Fruit fly (Drosophila melanogaster) whole organism, wandering third instar larva: ENCODE data around the gene eEF1alpha2.

Source experiments
- Abd-B ChIP-seq: fragments of >200 bp; optimal IDR thresholded peaks from 2 replicates; lab custom pipeline; 2017; ENCODE audit warnings: missing biosample characterization, missing genetic modification characterization
- CG32264 ChIP-seq: fragments of 200-800 bp; sonication (Bioruptor generic); optimal IDR thresholded peaks from 2 replicates; lab custom pipeline; 2016; ENCODE audit warnings: missing biosample characterization, missing genetic modification characterization
- CrebA ChIP-seq: fragments of 200-800 bp; sonication (Bioruptor generic); optimal IDR thresholded peaks from 2 replicates; lab custom pipeline; 2016; ENCODE audit warnings: missing biosample characterization, mild to moderate bottlenecking, missing genetic modification characterization, borderline replicate concordance
- Dfd ChIP-seq: fragments of >200 bp; optimal IDR thresholded peaks from 2 replicates; lab custom pipeline; 2017; ENCODE audit warnings: missing biosample characterization, missing genetic modification characterization
- Dif ChIP-seq: fragments of 200-275, 200-300 bp; sonication (Bioruptor generic); optimal IDR thresholded peaks from 2 replicates; lab custom pipeline; 2018; ENCODE audit warnings: missing biosample characterization, missing genetic modification characterization; ENCODE audit not compliant: partially characterized antibody
- GATAd ChIP-seq: sonication (Bioruptor generic); optimal IDR thresholded peaks from 2 replicates; lab custom pipeline; 2016; ENCODE audit warnings: missing biosample characterization, missing genetic modification characterization
- HLH106 ChIP-seq: fragments of 200-800 bp; optimal IDR thresholded peaks from 3 replicates; lab custom pipeline; 2019; ENCODE audit warnings: missing biosample characterization, mild to moderate bottlenecking, missing genetic modification characterization, moderate library complexity
- Hr78 ChIP-seq: fragments of >200 bp; optimal IDR thresholded peaks from 2 replicates; lab custom pipeline; 2017; ENCODE audit warnings: missing biosample characterization, missing genetic modification characterization
- Hr83 ChIP-seq: fragments of 200-300 bp; sonication (Bioruptor generic); optimal IDR thresholded peaks from 2 replicates; lab custom pipeline; 2016; ENCODE audit warnings: missing biosample characterization, mild to moderate bottlenecking, missing genetic modification characterization, moderate library complexity; ENCODE audit not compliant: poor library complexity, severe bottlenecking
- Jra ChIP-seq: sonication (Bioruptor generic); optimal IDR thresholded peaks from 2 replicates; lab custom pipeline; 2016; ENCODE audit warnings: missing biosample characterization, missing genetic modification characterization
- Mio ChIP-seq: sonication (Bioruptor generic); optimal IDR thresholded peaks from 2 replicates; lab custom pipeline; 2016; ENCODE audit warnings: missing biosample characterization, missing genetic modification characterization
- Myc ChIP-seq: fragments of >200 bp; optimal IDR thresholded peaks from 2 replicates; lab custom pipeline; 2017
- N ChIP-seq: fragments of >200 bp; optimal IDR thresholded peaks from 2 replicates; lab custom pipeline; 2018; ENCODE audit warnings: missing biosample characterization, missing external identifiers, missing genetic modification characterization
- OdsH ChIP-seq: fragments of 200-800 bp; sonication (Bioruptor generic); optimal IDR thresholded peaks from 2 replicates; lab custom pipeline; 2016; ENCODE audit warnings: missing biosample characterization, mild to moderate bottlenecking, missing genetic modification characterization
- Rel ChIP-seq, 2 experiments: fragments of 200-800 bp; sonication (Bioruptor generic) in 1 of 2; optimal IDR thresholded peaks; 2 replicates in 1 of 2; 3 replicates in 1 of 2; lab custom pipeline; 2016 to 2019; ENCODE audit warnings: mild to moderate bottlenecking in 2 of 2, missing biosample characterization in 2 of 2, missing genetic modification characterization in 2 of 2, moderate library complexity in 1 of 2
- Sp1 ChIP-seq: fragments of 200-800 bp; sonication (Bioruptor generic); optimal IDR thresholded peaks from 3 replicates; lab custom pipeline; 2019; ENCODE audit warnings: missing biosample characterization, mild to moderate bottlenecking, missing genetic modification characterization, moderate library complexity
- Vsx2 ChIP-seq: fragments of 200-300, 225-300 bp; sonication (Bioruptor generic); optimal IDR thresholded peaks from 2 replicates; lab custom pipeline; 2018; ENCODE audit warnings: missing biosample characterization, missing genetic modification characterization; ENCODE audit not compliant: partially characterized antibody
- br ChIP-seq: fragments of 200-800 bp; sonication (Bioruptor generic); optimal IDR thresholded peaks from 2 replicates; lab custom pipeline; 2016; ENCODE audit warnings: missing biosample characterization, missing genetic modification characterization
- brk ChIP-seq: fragments of 200-800 bp; sonication (Bioruptor generic); optimal IDR thresholded peaks from 2 replicates; lab custom pipeline; 2016; ENCODE audit warnings: missing biosample characterization, mild to moderate bottlenecking, missing genetic modification characterization
- dl ChIP-seq, 2 experiments: fragments of 175-275, 200-275 bp in 1 of 2; fragments of 200-275 bp in 1 of 2; sonication (Bioruptor generic); optimal IDR thresholded peaks; lab custom pipeline; 2018; ENCODE audit warnings: mild to moderate bottlenecking in 2 of 2, missing biosample characterization in 2 of 2, missing genetic modification characterization in 2 of 2, moderate library complexity in 2 of 2; ENCODE audit not compliant: partially characterized antibody in 2 of 2, insufficient read depth in 1 of 2
- dmrt93B ChIP-seq: fragments of 200-800 bp; sonication (Bioruptor generic); optimal IDR thresholded peaks from 2 replicates; lab custom pipeline; 2018; ENCODE audit warnings: missing biosample characterization, mild to moderate bottlenecking, missing genetic modification characterization
- dsf ChIP-seq: sonication (Bioruptor generic); optimal IDR thresholded peaks from 2 replicates; lab custom pipeline; 2016; ENCODE audit warnings: missing biosample characterization, missing genetic modification characterization, borderline replicate concordance
- ey ChIP-seq: fragments of 200-800 bp; sonication (Bioruptor generic); optimal IDR thresholded peaks from 2 replicates; lab custom pipeline; 2016; ENCODE audit warnings: missing biosample characterization, missing genetic modification characterization
- foxo ChIP-seq, 2 experiments: fragments of 200-800 bp; sonication (Bioruptor generic); optimal IDR thresholded peaks; 2 replicates in 1 of 2; 3 replicates in 1 of 2; lab custom pipeline; 2016 to 2017; ENCODE audit warnings: missing biosample characterization in 2 of 2, missing genetic modification characterization in 2 of 2
- fru ChIP-seq: fragments of 200-800 bp; sonication (Bioruptor generic); optimal IDR thresholded peaks from 3 replicates; lab custom pipeline; 2016; ENCODE audit warnings: missing biosample characterization, mild to moderate bottlenecking, missing genetic modification characterization
- h ChIP-seq: fragments of 200-800 bp; sonication (Bioruptor generic); optimal IDR thresholded peaks from 3 replicates; lab custom pipeline; 2016; ENCODE audit warnings: missing biosample characterization, mild to moderate bottlenecking, missing genetic modification characterization
- jim ChIP-seq: fragments of 175-275, 200-325 bp; sonication (Bioruptor generic); optimal IDR thresholded peaks from 2 replicates; lab custom pipeline; 2016; ENCODE audit warnings: missing biosample characterization, mild to moderate bottlenecking, missing genetic modification characterization
- lola ChIP-seq: fragments of >200 bp; optimal IDR thresholded peaks from 2 replicates; lab custom pipeline; 2017; ENCODE audit warnings: missing biosample characterization, missing genetic modification characterization
- psq ChIP-seq: fragments of 200-800 bp; sonication (Bioruptor generic); optimal IDR thresholded peaks from 3 replicates; lab custom pipeline; 2017; ENCODE audit warnings: missing biosample characterization, mild to moderate bottlenecking, missing genetic modification characterization, moderate library complexity
- rgr ChIP-seq: fragments of 200-800 bp; sonication (Bioruptor generic); optimal IDR thresholded peaks from 3 replicates; lab custom pipeline; 2016; ENCODE audit warnings: missing biosample characterization, mild to moderate bottlenecking, missing genetic modification characterization
- sage ChIP-seq: fragments of 200-800 bp; sonication (Bioruptor generic); optimal IDR thresholded peaks from 2 replicates; lab custom pipeline; 2016; ENCODE audit warnings: missing biosample characterization, mild to moderate bottlenecking, missing genetic modification characterization
- sv ChIP-seq: fragments of 200-800 bp; sonication (Bioruptor generic); optimal IDR thresholded peaks from 3 replicates; lab custom pipeline; 2016; ENCODE audit warnings: missing biosample characterization, missing genetic modification characterization
- tai ChIP-seq: sonication (Bioruptor generic); optimal IDR thresholded peaks from 2 replicates; lab custom pipeline; 2016; ENCODE audit warnings: missing biosample characterization, missing genetic modification characterization
- usp ChIP-seq: fragments of >200 bp; optimal IDR thresholded peaks from 2 replicates; lab custom pipeline; 2017; ENCODE audit warnings: missing biosample characterization, missing genetic modification characterization

The eEF1alpha2 gene

dm6 chr3R:31708240-31708639, 30.0 kb upstream of the eEF1alpha2 start, which contains the start of gene CG42693:
CG42693 (minus strand) TSS chr3R:31708340.
- TF ChIP-seq dl (GFP tag; optimal IDR thresholded peaks at IDR 0.05; lab: Kevin White, UChicago; ENCODE audit: insufficient read depth in 1 of 2, partially characterized antibody in 2 of 2) (no peak), dmrt93B (GFP tag; lab: Kevin White, UChicago) (no peak), Dif (GFP tag; lab: Kevin White, UChicago) (no peak), Rel (GFP tag; optimal IDR thresholded peaks at IDR 0.05; lab: Kevin White, UChicago) (no peak), Rel (tag; optimal IDR thresholded peaks at IDR 0.05; lab: Kevin White, UChicago) (no peak), dsf (no peak), jim (GFP tag; lab: Kevin White, UChicago) (no peak), GATAd (GFP tag; lab: Kevin White, UChicago) (no peak), lola (GFP tag; lab: Kevin White, UChicago) (no peak), sage (no peak), Mio (GFP tag; lab: Kevin White, UChicago) (no peak), Jra (GFP tag; lab: Kevin White, UChicago) (no peak)

- TF ChIP-seq fru (GFP tag; lab: Kevin White, UChicago) (peak; percentile 22), ey (GFP tag; lab: Kevin White, UChicago) (peak; percentile 35), rgr (GFP tag; lab: Kevin White, UChicago) (peak; percentile 39), Myc (lab: Kevin White, UChicago) (no peak), h (peak; percentile 54), Hr78 (GFP tag; lab: Kevin White, UChicago) (no peak), Rel (GFP tag; optimal IDR thresholded peaks at IDR 0.05; lab: Kevin White, UChicago) (no peak), Rel (tag; optimal IDR thresholded peaks at IDR 0.05; lab: Kevin White, UChicago) (no peak), HLH106 (tag; lab: Kevin White, UChicago) (peak; percentile 40), foxo (GFP tag; optimal IDR thresholded peaks at IDR 0.05; lab: Kevin White, UChicago) (peak in 1 of 2 experiments; percentile 49), Sp1 (GFP tag; lab: Kevin White, UChicago) (peak; percentile 0)
- TF ChIP-seq, all 38 proteins: peak for 7
Measured at dm6 chr3R:31709142-31709541, 29.1 kb upstream of the eEF1alpha2 start.

- TF ChIP-seq fru (GFP tag; lab: Kevin White, UChicago) (no peak), usp (GFP tag; lab: Kevin White, UChicago) (no peak), Myc (lab: Kevin White, UChicago) (no peak), CrebA (no peak), Hr83 (no peak)
Measured at dm6 chr3R:31709769-31710168, 28.5 kb upstream of the eEF1alpha2 start.

dm6 chr3R:31711270-31712029, 26.8 kb upstream of the eEF1alpha2 start:
- TF ChIP-seq br (GFP tag; lab: Kevin White, UChicago) (no peak), lola (GFP tag; lab: Kevin White, UChicago) (no peak), CG32264 (GFP tag; lab: Kevin White, UChicago) (no peak)

DNA sequence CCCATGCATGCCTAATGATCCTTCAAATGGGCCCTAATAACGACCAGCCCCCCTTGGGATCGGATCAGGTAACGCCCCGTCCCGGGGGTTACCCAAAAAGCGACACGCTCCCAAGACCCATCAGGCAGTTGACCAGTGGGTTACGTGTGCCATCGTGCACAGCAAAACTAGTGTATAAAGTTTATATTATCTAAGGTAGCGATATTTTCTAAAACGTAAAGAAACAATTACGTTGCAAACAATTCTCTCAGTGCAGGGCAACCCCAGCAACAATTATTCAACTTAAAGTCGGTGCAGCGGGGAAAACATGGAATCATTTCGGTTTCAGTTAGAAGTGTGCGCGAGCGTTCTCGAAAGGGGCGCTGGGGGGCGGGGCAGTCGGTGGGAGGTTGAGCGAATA, 25.7 kb upstream of the eEF1alpha2 start:
- TF ChIP-seq rgr (GFP tag; lab: Kevin White, UChicago) (no peak), Rel (GFP tag; optimal IDR thresholded peaks at IDR 0.05; lab: Kevin White, UChicago) (no peak), Rel (tag; optimal IDR thresholded peaks at IDR 0.05; lab: Kevin White, UChicago) (peak; percentile 22)

DNA sequence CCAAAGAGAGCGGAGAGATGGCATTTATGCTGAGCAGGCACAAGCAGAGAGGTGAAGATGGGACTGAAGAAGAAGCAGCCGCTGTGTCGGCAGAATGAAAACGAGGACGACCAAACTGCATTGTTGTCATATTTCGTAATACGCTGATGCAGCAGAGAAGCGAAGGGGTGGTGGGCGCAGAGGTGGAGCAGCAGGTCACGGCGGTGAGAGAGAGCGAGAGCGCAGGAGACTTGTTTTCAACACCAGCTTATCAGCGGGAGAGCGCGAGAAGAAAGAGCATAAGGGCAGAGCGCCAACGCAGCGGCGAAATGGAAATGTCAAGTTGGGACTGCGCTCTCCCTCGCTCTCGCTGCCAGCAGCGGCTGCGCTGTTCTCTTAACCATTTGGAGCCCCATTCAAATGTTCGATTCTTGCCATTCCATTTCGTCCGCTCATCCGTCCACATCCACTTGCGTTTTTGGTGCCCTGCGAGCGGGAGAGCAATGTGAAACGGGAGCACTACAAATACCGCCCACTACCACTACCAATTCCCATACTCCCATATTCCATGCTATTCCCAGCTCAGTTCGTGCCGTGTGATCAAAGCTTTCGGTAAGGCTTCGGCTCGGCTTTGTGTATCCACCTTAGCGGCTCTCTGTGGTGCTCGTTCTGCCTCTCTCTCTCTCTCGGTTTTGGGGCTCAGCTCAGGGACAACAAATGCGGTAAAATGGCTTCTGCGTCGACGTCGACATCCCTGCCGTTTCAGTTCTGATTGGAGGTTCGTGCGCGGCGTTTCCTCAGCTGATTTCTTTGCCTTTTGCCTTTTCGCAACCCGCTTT, 24.8 kb upstream of the eEF1alpha2 start, which contains the start of gene ttk:
TSS of gene ttk (plus strand) at position 562 of the 818 bp plus-strand sequence.
- TF ChIP-seq Dfd (GFP tag; lab: Kevin White, UChicago) (no peak), Abd-B (GFP tag; lab: Kevin White, UChicago) (no peak), sv (GFP tag; lab: Kevin White, UChicago) (no peak), ey (GFP tag; lab: Kevin White, UChicago) (no peak), OdsH (GFP tag; lab: Kevin White, UChicago) (no peak), psq (peak; percentile 58), Rel (GFP tag; optimal IDR thresholded peaks at IDR 0.05; lab: Kevin White, UChicago) (peak; percentile 8), Rel (tag; optimal IDR thresholded peaks at IDR 0.05; lab: Kevin White, UChicago) (no peak), dmrt93B (GFP tag; lab: Kevin White, UChicago) (no peak), h (peak; percentile 64), N (GFP tag; lab: Kevin White, UChicago) (no peak), CG32264 (GFP tag; lab: Kevin White, UChicago) (no peak), tai (GFP tag; lab: Kevin White, UChicago) (no peak), jim (GFP tag; lab: Kevin White, UChicago) (no peak), Dif (GFP tag; lab: Kevin White, UChicago) (peak; percentile 92), brk (GFP tag; lab: Kevin White, UChicago) (no peak), Mio (GFP tag; lab: Kevin White, UChicago) (no peak), usp (GFP tag; lab: Kevin White, UChicago) (no peak), CrebA (peak; percentile 65), dsf (no peak), Myc (lab: Kevin White, UChicago) (no peak), Vsx2 (GFP tag; lab: Kevin White, UChicago) (peak; percentile 83)
